1 fruit fly cellular context compared by ENCODE assay signal in the genomic region with DNA sequence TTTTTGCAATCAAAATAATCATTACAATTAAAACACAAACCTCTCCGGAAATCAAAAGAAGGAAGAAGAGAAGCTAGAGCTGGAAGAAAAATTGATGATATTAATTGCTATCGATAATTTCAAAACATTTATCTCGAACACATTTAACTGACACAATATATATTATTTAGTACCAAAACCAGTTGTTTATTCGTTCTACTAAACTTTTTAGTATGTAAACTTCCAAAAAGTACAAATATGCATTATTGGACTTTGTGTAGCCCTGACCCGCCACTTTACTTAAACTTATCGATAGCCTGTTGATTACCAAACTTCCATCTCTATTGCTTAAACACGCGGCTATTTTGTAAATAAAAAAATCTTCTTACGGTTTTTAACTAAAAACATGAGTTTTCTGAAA.
TF ChIP-seq lines count a peak whose summit lies in the region.

A gene (minus strand): TSS at position 73 of the 400 bp plus-strand sequence.
A gene (plus strand): TSS at position 302 of the 400 bp plus-strand sequence.

TF ChIP-seq in whole organism, embryonic, 481 proteins besides CTCF, POLR2A, EP300 and RAD21 (continued from another document and continues in another):
- no peak for TF ChIP-seq h (optimal IDR thresholded peaks at IDR 0.05; lab: Kevin White, UChicago)
- TF ChIP-seq NfI (GFP tag; optimal IDR thresholded peaks at IDR 0.05; lab: Kevin White, UChicago), result peak; percentile 90
- TF ChIP-seq CG13296 (GFP tag; optimal IDR thresholded peaks at IDR 0.05; lab: Kevin White, UChicago), result peak; percentile 95
- peak; percentile 63 for TF ChIP-seq CG1647 (GFP tag; optimal IDR thresholded peaks at IDR 0.05; lab: Kevin White, UChicago)
- TF ChIP-seq CG13775 (GFP tag; optimal IDR thresholded peaks at IDR 0.05; lab: Kevin White, UChicago), result peak; percentile 97
- TF ChIP-seq nerfin-1 (tag; optimal IDR thresholded peaks at IDR 0.05; lab: Kevin White, UChicago), result peak; percentile 90
- TF ChIP-seq seq (GFP tag; IDR thresholded peaks at IDR 0.05; lab: Robert Waterston, UW), result no peak; the same call in 1 of the 2 replicates
- TF ChIP-seq sima (GFP tag; optimal IDR thresholded peaks at IDR 0.05; lab: Kevin White, UChicago), result peak; percentile 46
- TF ChIP-seq CG34422 (GFP tag; IDR thresholded peaks at IDR 0.05; lab: Robert Waterston, UW), result peak; percentile 76
- TF ChIP-seq CG18764 (GFP tag; optimal IDR thresholded peaks at IDR 0.05; lab: Kevin White, UChicago), result peak; percentile 71
- peak; percentile 68 for TF ChIP-seq CG4617 (GFP tag; optimal IDR thresholded peaks at IDR 0.05; lab: Kevin White, UChicago; ENCODE audit: borderline replicate concordance)
- TF ChIP-seq vnd (GFP tag; IDR thresholded peaks at IDR 0.05; lab: Robert Waterston, UW; ENCODE audit: partially characterized antibody), result peak; percentile 84
- TF ChIP-seq CG2889 (GFP tag; IDR thresholded peaks at IDR 0.05; lab: Robert Waterston, UW), result no peak; the same call in 2 of the 3 replicates
- peak; percentile 61; the same call in 1 of the 3 replicates for TF ChIP-seq CG11456 (GFP tag; IDR thresholded peaks at IDR 0.05; lab: Robert Waterston, UW)
- peak; percentile 84; the same call in 2 of the 3 replicates for TF ChIP-seq Doc3 (GFP tag; IDR thresholded peaks at IDR 0.05; lab: Robert Waterston, UW; ENCODE audit: partially characterized antibody)
- no peak for TF ChIP-seq Trl (optimal IDR thresholded peaks at IDR 0.05; lab: Kevin White, UChicago)
- TF ChIP-seq Trl (GFP tag; optimal IDR thresholded peaks at IDR 0.05; lab: Kevin White, UChicago), result peak; percentile 83
- TF ChIP-seq CG3407 (GFP tag; optimal IDR thresholded peaks at IDR 0.05; lab: Kevin White, UChicago), result peak; percentile 73
- peak; percentile 56 for TF ChIP-seq CG7745 (tag; optimal IDR thresholded peaks at IDR 0.05; lab: Kevin White, UChicago)
- peak; percentile 85 for TF ChIP-seq CoRest (tag; optimal IDR thresholded peaks at IDR 0.05; lab: Kevin White, UChicago)
- TF ChIP-seq CG16813 (GFP tag; IDR thresholded peaks at IDR 0.05; lab: Robert Waterston, UW; ENCODE audit: partially characterized antibody), result peak; percentile 87
- peak; percentile 90 for TF ChIP-seq kni (GFP tag; optimal IDR thresholded peaks at IDR 0.05; lab: Kevin White, UChicago)
- TF ChIP-seq pb (GFP tag; optimal IDR thresholded peaks at IDR 0.05; lab: Kevin White, UChicago), result peak; percentile 64
- peak; percentile 46 for TF ChIP-seq CG8944 (GFP tag; optimal IDR thresholded peaks at IDR 0.05; lab: Kevin White, UChicago)
- no peak for TF ChIP-seq CG3838 (GFP tag; optimal IDR thresholded peaks at IDR 0.05; lab: Kevin White, UChicago)
- no peak for TF ChIP-seq Gsc (GFP tag; IDR thresholded peaks at IDR 0.05; lab: Robert Waterston, UW)
- TF ChIP-seq CG32767 (GFP tag; IDR thresholded peaks at IDR 0.05; lab: Robert Waterston, UW), result peak; percentile 79
- peak; percentile 94 for TF ChIP-seq CG4328 (GFP tag; optimal IDR thresholded peaks at IDR 0.05; lab: Kevin White, UChicago)
- TF ChIP-seq slou (GFP tag; optimal IDR thresholded peaks at IDR 0.05; lab: Kevin White, UChicago), result peak; percentile 66
- peak; percentile 83 for TF ChIP-seq CG10979 (tag; optimal IDR thresholded peaks at IDR 0.05; lab: Kevin White, UChicago)
- peak; percentile 94 for TF ChIP-seq Hmr (GFP tag; optimal IDR thresholded peaks at IDR 0.05; lab: Kevin White, UChicago)
- no peak for TF ChIP-seq cg (GFP tag; optimal IDR thresholded peaks at IDR 0.05; lab: Kevin White, UChicago)
- peak; percentile 96 for TF ChIP-seq CG7271 (tag; optimal IDR thresholded peaks at IDR 0.05; lab: Kevin White, UChicago)
- peak; percentile 28 for TF ChIP-seq en (GFP tag; optimal IDR thresholded peaks at IDR 0.05; lab: Kevin White, UChicago)
- TF ChIP-seq CG3281 (GFP tag; optimal IDR thresholded peaks at IDR 0.05; lab: Kevin White, UChicago), result peak; percentile 96
- TF ChIP-seq Pdp1 (GFP tag; optimal IDR thresholded peaks at IDR 0.05; lab: Kevin White, UChicago), result peak; percentile 76 to 79
- TF ChIP-seq CG14667 (GFP tag; IDR thresholded peaks at IDR 0.05; lab: Robert Waterston, UW), result peak; percentile 41; the same call in 1 of the 2 replicates
- TF ChIP-seq CG2129 (GFP tag; IDR thresholded peaks at IDR 0.05; lab: Robert Waterston, UW; ENCODE audit: partially characterized antibody), result peak; percentile 81
- TF ChIP-seq TFAM (GFP tag; optimal IDR thresholded peaks at IDR 0.05; lab: Kevin White, UChicago), result peak; percentile 82
- peak; percentile 95 for TF ChIP-seq Fer1 (GFP tag; optimal IDR thresholded peaks at IDR 0.05; lab: Kevin White, UChicago)
- TF ChIP-seq ttk (GFP tag; IDR thresholded peaks at IDR 0.05; lab: Robert Waterston, UW), result peak; percentile 59; the same call in 1 of the 2 replicates
- peak; percentile 86 for TF ChIP-seq CG6854 (GFP tag; optimal IDR thresholded peaks at IDR 0.05; lab: Kevin White, UChicago)
- TF ChIP-seq inv (GFP tag; IDR thresholded peaks at IDR 0.05; lab: Robert Waterston, UW; ENCODE audit: partially characterized antibody), result peak; percentile 82
- TF ChIP-seq trem (tag; optimal IDR thresholded peaks at IDR 0.05; lab: Kevin White, UChicago), result peak; percentile 94
- peak; percentile 76 for TF ChIP-seq oc (tag; optimal IDR thresholded peaks at IDR 0.05; lab: Kevin White, UChicago)
- TF ChIP-seq dimm (GFP tag; IDR thresholded peaks at IDR 0.05; lab: Robert Waterston, UW), result no peak
- peak; percentile 33 for TF ChIP-seq Myb (GFP tag; optimal IDR thresholded peaks at IDR 0.05; lab: Kevin White, UChicago)
- peak; percentile 10; the same call in 1 of the 2 replicates for TF ChIP-seq bowl (GFP tag; IDR thresholded peaks at IDR 0.05; lab: Robert Waterston, UW)
- peak; percentile 73 for TF ChIP-seq Blimp-1 (GFP tag; optimal IDR thresholded peaks at IDR 0.05; lab: Kevin White, UChicago)
- TF ChIP-seq grau (tag; optimal IDR thresholded peaks at IDR 0.05; lab: Kevin White, UChicago), result peak; percentile 86
- peak in 1 of 2 experiments; percentile 77 for TF ChIP-seq bsh (GFP tag; optimal IDR thresholded peaks at IDR 0.05; lab: Kevin White, UChicago)
- TF ChIP-seq tio (GFP tag; optimal IDR thresholded peaks at IDR 0.05; lab: Kevin White, UChicago), result no peak
- TF ChIP-seq salm (tag; optimal IDR thresholded peaks at IDR 0.05; lab: Kevin White, UChicago), result peak; percentile 84
- peak; percentile 85 for TF ChIP-seq CG15269 (tag; optimal IDR thresholded peaks at IDR 0.05; lab: Kevin White, UChicago)
- TF ChIP-seq CG9215 (GFP tag; IDR thresholded peaks at IDR 0.05; lab: Robert Waterston, UW), result peak; percentile 58
- TF ChIP-seq CG2678 (tag; optimal IDR thresholded peaks at IDR 0.05; lab: Kevin White, UChicago), result peak; percentile 85
- no peak for TF ChIP-seq CG15073 (GFP tag; optimal IDR thresholded peaks at IDR 0.05; lab: Kevin White, UChicago)
- peak; percentile 82 for TF ChIP-seq HLH4C (GFP tag; IDR thresholded peaks at IDR 0.05; lab: Robert Waterston, UW; ENCODE audit: partially characterized antibody)
- TF ChIP-seq lbe (GFP tag; optimal IDR thresholded peaks at IDR 0.05; lab: Kevin White, UChicago), result peak; percentile 73
- TF ChIP-seq Sin3A (optimal IDR thresholded peaks at IDR 0.05; lab: Kevin White, UChicago), result no peak
- peak; percentile 98 for TF ChIP-seq Sry-δ (GFP tag; optimal IDR thresholded peaks at IDR 0.05; lab: Kevin White, UChicago)
- TF ChIP-seq chif (GFP tag; optimal IDR thresholded peaks at IDR 0.05; lab: Kevin White, UChicago), result peak; percentile 59 to 73
- TF ChIP-seq aop (GFP tag; IDR thresholded peaks at IDR 0.05; lab: Robert Waterston, UW), result 0 out of 2 replicates have a peak, but pooled peaks have one; percentile 30
- peak; percentile 87 for TF ChIP-seq CG13624 (GFP tag; optimal IDR thresholded peaks at IDR 0.05; lab: Kevin White, UChicago)
- TF ChIP-seq Scr (GFP tag; IDR thresholded peaks at IDR 0.05; lab: Robert Waterston, UW; ENCODE audit: partially characterized antibody), result peak; percentile 92
- no peak; the same call in 1 of the 2 replicates for TF ChIP-seq Drgx (GFP tag; IDR thresholded peaks at IDR 0.05; lab: Robert Waterston, UW)
- TF ChIP-seq HLH3B (GFP tag; IDR thresholded peaks at IDR 0.05; lab: Robert Waterston, UW), result peak; percentile 80
- TF ChIP-seq CG17328 (GFP tag; IDR thresholded peaks at IDR 0.05; lab: Robert Waterston, UW), result peak; percentile 86
- no peak for TF ChIP-seq corto (GFP tag; optimal IDR thresholded peaks at IDR 0.05; lab: Kevin White, UChicago)
- peak; percentile 76 for TF ChIP-seq CG11398 (GFP tag; optimal IDR thresholded peaks at IDR 0.05; lab: Kevin White, UChicago)
- TF ChIP-seq croc (GFP tag; conservative IDR thresholded peaks at IDR 0.05; lab: Robert Waterston, UW), result peak; percentile 63
- peak; percentile 76 for TF ChIP-seq CG12219 (GFP tag; optimal IDR thresholded peaks at IDR 0.05; lab: Kevin White, UChicago)
- TF ChIP-seq tup (GFP tag; optimal IDR thresholded peaks at IDR 0.05; lab: Kevin White, UChicago), result peak; percentile 19
- peak; percentile 66 for TF ChIP-seq HLH54F (GFP tag; optimal IDR thresholded peaks at IDR 0.05; lab: Kevin White, UChicago)
- peak; percentile 88 for TF ChIP-seq Mes4 (GFP tag; optimal IDR thresholded peaks at IDR 0.05; lab: Kevin White, UChicago)
- peak; percentile 30; the same call in 1 of the 2 replicates for TF ChIP-seq CG4730 (GFP tag; IDR thresholded peaks at IDR 0.05; lab: Robert Waterston, UW)
- peak; percentile 62; the same call in 2 of the 3 replicates for TF ChIP-seq B-H1 (GFP tag; IDR thresholded peaks at IDR 0.05; lab: Robert Waterston, UW)
- TF ChIP-seq run (tag; optimal IDR thresholded peaks at IDR 0.05; lab: Kevin White, UChicago), result peak; percentile 81
- peak; percentile 61; the same call in 2 of the 3 replicates for TF ChIP-seq otp (GFP tag; IDR thresholded peaks at IDR 0.05; lab: Robert Waterston, UW)
- peak; percentile 86 for TF ChIP-seq CG33213 (GFP tag; optimal IDR thresholded peaks at IDR 0.05; lab: Kevin White, UChicago)
- peak; percentile 65; the same call in 1 of the 2 replicates for TF ChIP-seq sim (GFP tag; IDR thresholded peaks at IDR 0.05; lab: Robert Waterston, UW)
- TF ChIP-seq CG1233 (GFP tag; optimal IDR thresholded peaks at IDR 0.05; lab: Kevin White, UChicago), result peak; percentile 95
- TF ChIP-seq wek (GFP tag; optimal IDR thresholded peaks at IDR 0.05; lab: Kevin White, UChicago), result peak; percentile 81
- peak; percentile 68 for TF ChIP-seq CG11085 (GFP tag; IDR thresholded peaks at IDR 0.05; lab: Robert Waterston, UW)
- peak; percentile 76 for TF ChIP-seq CG17912 (GFP tag; optimal IDR thresholded peaks at IDR 0.05; lab: Kevin White, UChicago)
- TF ChIP-seq H15 (GFP tag; IDR thresholded peaks at IDR 0.05; lab: Robert Waterston, UW), result peak; percentile 54; the same call in 1 of the 3 replicates
- peak; percentile 95 for TF ChIP-seq Dll (GFP tag; IDR thresholded peaks at IDR 0.05; lab: Robert Waterston, UW; ENCODE audit: partially characterized antibody)
- TF ChIP-seq Ets97D (GFP tag; optimal IDR thresholded peaks at IDR 0.05; lab: Kevin White, UChicago), result peak; percentile 99
- TF ChIP-seq ase (GFP tag; IDR thresholded peaks at IDR 0.05; lab: Robert Waterston, UW), result peak; percentile 56; the same call in 2 of the 3 replicates
- peak; percentile 83 for TF ChIP-seq CG9817 (tag; optimal IDR thresholded peaks at IDR 0.05; lab: Kevin White, UChicago)
- TF ChIP-seq onecut (GFP tag; IDR thresholded peaks at IDR 0.05; lab: Robert Waterston, UW), result peak; percentile 70
- TF ChIP-seq CG6175 (GFP tag; IDR thresholded peaks at IDR 0.05; lab: Robert Waterston, UW), result peak; percentile 46; the same call in 1 of the 3 replicates
- peak; percentile 94 for TF ChIP-seq CG10543 (GFP tag; optimal IDR thresholded peaks at IDR 0.05; lab: Kevin White, UChicago)
- no peak for TF ChIP-seq ato (GFP tag; IDR thresholded peaks at IDR 0.05; lab: Robert Waterston, UW; ENCODE audit: partially characterized antibody)
- TF ChIP-seq tx (GFP tag; optimal IDR thresholded peaks at IDR 0.05; lab: Kevin White, UChicago), result peak; percentile 53
- peak; percentile 95 for TF ChIP-seq nau (GFP tag; optimal IDR thresholded peaks at IDR 0.05; lab: Kevin White, UChicago)
- peak; percentile 83 for TF ChIP-seq amos (GFP tag; IDR thresholded peaks at IDR 0.05; lab: Robert Waterston, UW; ENCODE audit: partially characterized antibody)
- peak; percentile 92 for TF ChIP-seq mirr (GFP tag; optimal IDR thresholded peaks at IDR 0.05; lab: Kevin White, UChicago)
- peak; percentile 83 for TF ChIP-seq kah (GFP tag; optimal IDR thresholded peaks at IDR 0.05; lab: Kevin White, UChicago)
- 0 out of 3 replicates have a peak, but pooled peaks have one; percentile 31 for TF ChIP-seq CG11093 (GFP tag; IDR thresholded peaks at IDR 0.05; lab: Robert Waterston, UW)
- TF ChIP-seq cwo (GFP tag; optimal IDR thresholded peaks at IDR 0.05; lab: Kevin White, UChicago), result peak; percentile 63
- peak; percentile 80 for TF ChIP-seq so (GFP tag; IDR thresholded peaks at IDR 0.05; lab: Robert Waterston, UW)
- TF ChIP-seq CG12769 (tag; optimal IDR thresholded peaks at IDR 0.05; lab: Kevin White, UChicago), result no peak
- TF ChIP-seq pan (optimal IDR thresholded peaks at IDR 0.05; lab: Kevin White, UChicago), result no peak
- TF ChIP-seq pan (GFP tag; optimal IDR thresholded peaks at IDR 0.05 in 1 of 2, IDR thresholded peaks at IDR 0.05 in 1 of 2), result peak in 1 of 2 experiments; percentile 83
- peak; percentile 60; the same call in 1 of the 2 replicates for TF ChIP-seq ranshi (GFP tag; IDR thresholded peaks at IDR 0.05; lab: Robert Waterston, UW)
- peak; percentile 93 for TF ChIP-seq Vsx1 (GFP tag; optimal IDR thresholded peaks at IDR 0.05; lab: Kevin White, UChicago)
- TF ChIP-seq CG11504 (tag; optimal IDR thresholded peaks at IDR 0.05; lab: Kevin White, UChicago), result peak; percentile 84
- no peak for TF ChIP-seq z (GFP tag; IDR thresholded peaks at IDR 0.05; lab: Robert Waterston, UW)
- TF ChIP-seq CG4820 (GFP tag; optimal IDR thresholded peaks at IDR 0.05; lab: Kevin White, UChicago), result peak; percentile 78
- TF ChIP-seq jigr1 (GFP tag; IDR thresholded peaks at IDR 0.05; lab: Robert Waterston, UW), result no peak
- peak; percentile 72 for TF ChIP-seq chn (GFP tag; optimal IDR thresholded peaks at IDR 0.05; lab: Kevin White, UChicago)
- TF ChIP-seq CG13424 (tag; optimal IDR thresholded peaks at IDR 0.05; lab: Kevin White, UChicago), result peak; percentile 79
- peak; percentile 78 for TF ChIP-seq Ptx1 (GFP tag; IDR thresholded peaks at IDR 0.05; lab: Robert Waterston, UW)
- 0 out of 2 replicates have a peak, but pooled peaks have one; percentile 25 for TF ChIP-seq sens-2 (GFP tag; IDR thresholded peaks at IDR 0.05; lab: Robert Waterston, UW)
- TF ChIP-seq CG12744 (GFP tag; optimal IDR thresholded peaks at IDR 0.05; lab: Kevin White, UChicago), result peak; percentile 53
- peak; percentile 89 for TF ChIP-seq BtbVII (GFP tag; optimal IDR thresholded peaks at IDR 0.05; lab: Kevin White, UChicago)
- TF ChIP-seq CG14860 (GFP tag; IDR thresholded peaks at IDR 0.05; lab: Robert Waterston, UW; ENCODE audit: partially characterized antibody), result peak; percentile 69; the same call in 2 of the 3 replicates
- TF ChIP-seq Max (GFP tag; optimal IDR thresholded peaks at IDR 0.05; lab: Kevin White, UChicago), result peak; percentile 92
